Worm (Caenorhabditis elegans) whole organism, early embryonic: ENCODE data around the gene dlat-2.

Experiments used
- B0310.2 ChIP-seq: sonication (generic microtip); optimal IDR thresholded peaks from 2 replicates; lab custom pipeline; 2016; ENCODE audit warnings: mild to moderate bottlenecking, missing genetic modification characterization, missing compliant biosample characterization
- F13C5.2 ChIP-seq: sonication (generic microtip); optimal IDR thresholded peaks from 2 replicates; lab custom pipeline; 2017; ENCODE audit warnings: mild to moderate bottlenecking, missing genetic modification characterization, inconsistent platforms, missing compliant biosample characterization
- aly-1 ChIP-seq: sonication (generic microtip); optimal IDR thresholded peaks from 2 replicates; lab custom pipeline; 2016; ENCODE audit warnings: missing genetic modification characterization, missing compliant biosample characterization
- ama-1 ChIP-seq: fragments of 150-350 bp; optimal IDR thresholded peaks from 2 replicates; lab custom pipeline; 2014
- ceh-13 ChIP-seq: fragments of 200-800 bp; sonication (Bioruptor generic); optimal IDR thresholded peaks from 2 replicates; lab custom pipeline; 2018; ENCODE audit warnings: mild to moderate bottlenecking, missing genetic modification characterization, missing compliant biosample characterization
- ceh-36 ChIP-seq: sonication (generic microtip); optimal IDR thresholded peaks from 2 replicates; lab custom pipeline; 2016; ENCODE audit warnings: missing genetic modification characterization, inconsistent platforms, missing compliant biosample characterization
- ets-7 ChIP-seq: sonication (generic microtip); optimal IDR thresholded peaks from 2 replicates; lab custom pipeline; 2016; ENCODE audit warnings: missing genotype, missing genetic modification characterization, missing compliant biosample characterization
- flt-1 ChIP-seq: fragments of 200-800 bp; sonication (Bioruptor generic); IDR thresholded peaks from 2 replicates; pipeline ENCODE4 v1.3.6; 2022; ENCODE audit warnings: missing genetic modification characterization, missing compliant biosample characterization
- hmbx-1 ChIP-seq: sonication (generic microtip); optimal IDR thresholded peaks from 2 replicates; lab custom pipeline; 2016; ENCODE audit warnings: mild to moderate bottlenecking, missing genetic modification characterization, missing compliant biosample characterization
- hnd-1 ChIP-seq: sonication (generic microtip); optimal IDR thresholded peaks from 2 replicates; lab custom pipeline; 2016; ENCODE audit warnings: missing genetic modification characterization, missing compliant biosample characterization
- pes-1 ChIP-seq: fragments of 200-800 bp; sonication (Bioruptor generic); IDR thresholded peaks from 2 replicates; pipeline ENCODE4 v1.3.6; 2022; ENCODE audit warnings: missing genetic modification reagents, missing genetic modification characterization, missing compliant biosample characterization
- tbx-37 ChIP-seq: fragments of 200-800 bp; sonication (Bioruptor generic); conservative IDR thresholded peaks from 2 replicates; pipeline ENCODE4 v1.3.6; 2022; ENCODE audit warnings: missing genetic modification reagents, missing genetic modification characterization, missing compliant biosample characterization
- tra-4 ChIP-seq: sonication (generic microtip); optimal IDR thresholded peaks from 2 replicates; lab custom pipeline; 2017; ENCODE audit warnings: missing genetic modification characterization, missing compliant biosample characterization

DNA sequence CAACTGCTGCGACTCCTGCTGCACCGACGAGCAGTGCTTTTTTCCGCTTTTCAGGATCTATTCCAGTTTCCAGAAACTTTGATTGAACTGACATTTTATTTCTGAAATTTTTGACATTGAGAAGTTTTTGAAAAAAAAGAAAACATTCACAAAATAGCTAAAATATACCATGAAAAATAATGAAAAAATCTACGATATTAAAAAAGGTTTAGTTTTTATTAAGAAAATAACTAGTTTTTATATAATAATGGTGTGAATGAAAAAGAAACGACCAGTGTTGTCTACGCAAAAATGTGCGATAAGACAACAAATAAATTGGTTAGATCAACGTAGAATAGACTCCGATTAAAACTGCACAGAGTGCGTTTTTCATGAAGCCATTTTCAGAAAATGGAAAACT, 25.1 kb downstream of the dlat-2 start, which contains the start of gene pmp-4:
- TF ChIP-seq ama-1 (lab: Kevin White, UChicago) (no peak), pes-1 (GFP tag; lab: Robert Waterston, UW) (no peak), ceh-13 (GFP tag; lab: Kevin White, UChicago) (no peak), ets-7 (tag; lab: Kevin White, UChicago) (no peak), flt-1 (GFP tag; lab: Robert Waterston, UW) (no peak), aly-1 (tag; lab: Kevin White, UChicago) (no peak), tra-4 (tag; lab: Kevin White, UChicago) (no peak), hmbx-1 (tag; lab: Kevin White, UChicago) (no peak), B0310.2 (tag; lab: Kevin White, UChicago) (no peak), tbx-37 (GFP tag; lab: Robert Waterston, UW) (no peak), F13C5.2 (tag; lab: Kevin White, UChicago) (no peak), ceh-36 (tag; lab: Kevin White, UChicago) (no peak), hnd-1 (tag; lab: Kevin White, UChicago) (no peak)
